Worm (Caenorhabditis elegans): ENCODE data around the gene R09A8.2.

The R09A8.2 gene

DNA sequence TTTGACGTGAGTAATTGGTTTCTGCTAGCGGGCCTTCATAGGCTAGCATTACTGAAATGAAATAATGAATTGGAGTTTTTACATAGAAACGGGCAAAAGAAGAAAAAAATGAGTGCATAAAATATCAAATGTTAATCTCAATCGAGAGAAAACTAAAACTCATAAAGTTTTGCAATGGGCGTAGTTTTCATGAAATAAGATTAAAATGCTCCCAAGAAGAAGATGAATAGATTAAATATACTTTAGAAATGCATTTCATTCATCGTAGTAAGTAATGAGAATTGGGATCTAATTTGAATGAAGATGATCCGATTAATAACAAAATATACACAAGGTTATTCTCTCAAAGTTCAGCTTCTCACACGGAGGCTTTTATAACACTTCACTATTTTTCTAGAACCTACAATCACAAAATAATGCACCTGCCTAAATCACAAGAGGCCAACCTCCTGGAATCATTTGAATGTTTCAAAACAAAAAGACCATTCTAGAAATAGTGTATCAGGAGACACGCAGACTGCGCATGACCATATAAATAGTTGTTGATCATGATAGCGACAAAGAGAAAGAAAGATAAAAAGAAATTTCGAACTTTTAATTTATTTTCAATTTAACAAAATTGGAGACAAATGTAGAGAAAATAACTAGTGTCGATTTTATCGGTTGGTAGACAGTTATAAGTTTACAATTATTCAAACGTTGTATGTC is 48.7 kb downstream of the R09A8.2 start, which contains the start of gene nhr-17:
nhr-17 (minus strand) TSS at position 51 of the 708 bp plus-strand sequence.
- TF ChIP-seq mxl-1 (tag; optimal IDR thresholded peaks at IDR 0.05) = no peak
- peak; percentile 27 for TF ChIP-seq nhr-80 (tag; optimal IDR thresholded peaks at IDR 0.05)
- no peak for TF ChIP-seq athp-1 (tag; optimal IDR thresholded peaks at IDR 0.05)
- no peak for TF ChIP-seq efl-1 (GFP tag; optimal IDR thresholded peaks at IDR 0.05)
- TF ChIP-seq ceh-58 (GFP tag; IDR thresholded peaks at IDR 0.05) = no peak
- TF ChIP-seq pbrm-1 (GFP tag; IDR thresholded peaks at IDR 0.05) = no peak
- TF ChIP-seq cebp-2 (GFP tag; IDR thresholded peaks at IDR 0.05) = 0 out of 2 replicates have a peak, but pooled peaks have one; percentile 43
- no peak for TF ChIP-seq Y53F4B.3 (GFP tag; IDR thresholded peaks at IDR 0.05)
- no peak for TF ChIP-seq ceh-40 (GFP tag; IDR thresholded peaks at IDR 0.05)
- TF ChIP-seq ccch-3 (GFP tag; optimal IDR thresholded peaks at IDR 0.05) = no peak
- TF ChIP-seq Y95B8A.8 (GFP tag; IDR thresholded peaks at IDR 0.05) = no peak
- peak; percentile 34 for TF ChIP-seq ztf-26 (tag; optimal IDR thresholded peaks at IDR 0.05)
- no peak for TF ChIP-seq nhr-179 (tag; optimal IDR thresholded peaks at IDR 0.05)
- no peak for TF ChIP-seq B0019.2 (GFP tag; conservative IDR thresholded peaks at IDR 0.05)
- TF ChIP-seq ekl-4 (GFP tag; IDR thresholded peaks at IDR 0.05) = no peak
- TF ChIP-seq attf-6 (GFP tag; IDR thresholded peaks at IDR 0.05) = no peak
- no peak for TF ChIP-seq nhr-120 (GFP tag; IDR thresholded peaks at IDR 0.05)
- TF ChIP-seq snpc-3.4 (tag; optimal IDR thresholded peaks at IDR 0.05) = no peak
- TF ChIP-seq B0336.3 (GFP tag; IDR thresholded peaks at IDR 0.05) = no peak
- no peak for TF ChIP-seq rcor-1 (GFP tag; IDR thresholded peaks at IDR 0.05)
- TF ChIP-seq fkh-3 (tag; optimal IDR thresholded peaks at IDR 0.05) = no peak
- no peak for TF ChIP-seq mcd-1 (GFP tag; IDR thresholded peaks at IDR 0.05)
- TF ChIP-seq bed-2 (GFP tag; IDR thresholded peaks at IDR 0.05) = no peak
- peak; percentile 79 for TF ChIP-seq hsf-1 (GFP tag; IDR thresholded peaks at IDR 0.05)
- TF ChIP-seq F33H1.4 (GFP tag; IDR thresholded peaks at IDR 0.05) = no peak
- no peak for TF ChIP-seq aptf-3 (GFP tag; IDR thresholded peaks at IDR 0.05)
- TF ChIP-seq lin-40 (tag; optimal IDR thresholded peaks at IDR 0.05) = peak; percentile 49
- TF ChIP-seq lsl-1 (GFP tag; optimal IDR thresholded peaks at IDR 0.05) = no peak
- no peak for TF ChIP-seq F10E7.11 (tag; optimal IDR thresholded peaks at IDR 0.05)
- TF ChIP-seq him-1 (tag; optimal IDR thresholded peaks at IDR 0.05) = no peak
- no peak for TF ChIP-seq nfya-2 (GFP tag; IDR thresholded peaks at IDR 0.05)
- no peak for TF ChIP-seq F57A8.1 (GFP tag; optimal IDR thresholded peaks at IDR 0.05)
- no peak for TF ChIP-seq lin-35 (GFP tag; optimal IDR thresholded peaks at IDR 0.05)
- no peak for TF ChIP-seq hmg-20 (GFP tag; IDR thresholded peaks at IDR 0.05)
- no peak for TF ChIP-seq snpc-4 (GFP tag; optimal IDR thresholded peaks at IDR 0.05)
- TF ChIP-seq snpc-4 (tag; optimal IDR thresholded peaks at IDR 0.05) = no peak
- TF ChIP-seq lin-26 (GFP tag; IDR thresholded peaks at IDR 0.05) = no peak
- no peak for TF ChIP-seq ceh-27 (GFP tag; optimal IDR thresholded peaks at IDR 0.05)
- TF ChIP-seq snpc-1.1 (tag; optimal IDR thresholded peaks at IDR 0.05; ENCODE audit: insufficient read depth) = no peak
- TF ChIP-seq tbp1 (GFP tag; optimal IDR thresholded peaks at IDR 0.05) = peak; percentile 22
- TF ChIP-seq F23B12.7 (tag; optimal IDR thresholded peaks at IDR 0.05; ENCODE audit: insufficient read depth) = peak; percentile 14
- no peak for TF ChIP-seq tlf-1 (GFP tag; optimal IDR thresholded peaks at IDR 0.05)
- TF ChIP-seq Y79H2A.3 (GFP tag; conservative IDR thresholded peaks at IDR 0.05) = no peak
- TF ChIP-seq ztf-3 (GFP tag; optimal IDR thresholded peaks at IDR 0.05) = no peak
- TF ChIP-seq F57C9.4 (tag; optimal IDR thresholded peaks at IDR 0.05) = no peak
- TF ChIP-seq cebp-1 (GFP tag; IDR thresholded peaks at IDR 0.05) = no peak
- peak; percentile 56 for TF ChIP-seq cebp-1 (tag; optimal IDR thresholded peaks at IDR 0.05)
- no peak for TF ChIP-seq ztf-25 (GFP tag; IDR thresholded peaks at IDR 0.05)
- no peak for TF ChIP-seq chd-7 (tag; optimal IDR thresholded peaks at IDR 0.05)

All from whole organism, young adult.